Worm (Caenorhabditis elegans): ENCODE data around the gene dli-1.
A peak's percentile ranks its signal among the peaks of the same experiment; 100 is the strongest.

The dli-1 gene

ce11 chrIV:13080861-13081260 lies 17.7 kb downstream of the dli-1 start:
- peak; percentile 31 for TF ChIP-seq ama-1 (optimal IDR thresholded peaks at IDR 0.05)
- TF ChIP-seq ama-1 (GFP tag; optimal IDR thresholded peaks at IDR 0.05): no peak
- 0 out of 2 replicates have a peak, but pooled peaks have one; percentile 6 for TF ChIP-seq madf-6 (GFP tag; IDR thresholded peaks at IDR 0.05)
- peak; percentile 40 for TF ChIP-seq repo-1 (tag; optimal IDR thresholded peaks at IDR 0.05)
- no peak for TF ChIP-seq attf-6 (GFP tag; IDR thresholded peaks at IDR 0.05)

ce11 chrIV:13080185-13080584 lies 18.4 kb downstream of the dli-1 start:
- TF ChIP-seq ceh-100 (GFP tag; IDR thresholded peaks at IDR 0.05) (no peak), sdz-38 (tag; optimal IDR thresholded peaks at IDR 0.05) (no peak), nfya-2 (GFP tag; IDR thresholded peaks at IDR 0.05) (no peak), fkh-3 (tag; optimal IDR thresholded peaks at IDR 0.05) (no peak), pbrm-1 (GFP tag; IDR thresholded peaks at IDR 0.05) (no peak), gei-17 (GFP tag; optimal IDR thresholded peaks at IDR 0.05) (no peak), ceh-79 (tag; optimal IDR thresholded peaks at IDR 0.05) (no peak), Y56A3A.18 (GFP tag; IDR thresholded peaks at IDR 0.05) (no peak), chd-7 (tag; optimal IDR thresholded peaks at IDR 0.05) (no peak), B0336.3 (GFP tag; IDR thresholded peaks at IDR 0.05) (no peak), unc-62 (GFP tag; optimal IDR thresholded peaks at IDR 0.05) (no peak), repo-1 (tag; optimal IDR thresholded peaks at IDR 0.05) (no peak), akir-1 (GFP tag; optimal IDR thresholded peaks at IDR 0.05) (no peak), mes-4 (tag; optimal IDR thresholded peaks at IDR 0.05) (no peak)

- TF ChIP-seq ztf-28 (GFP tag; IDR thresholded peaks at IDR 0.05) (no peak), mel-28 (tag; optimal IDR thresholded peaks at IDR 0.05; ENCODE audit: borderline replicate concordance) (no peak), F37B4.10 (GFP tag; IDR thresholded peaks at IDR 0.05) (no peak), nhr-120 (GFP tag; IDR thresholded peaks at IDR 0.05) (no peak), cebp-1 (GFP tag; IDR thresholded peaks at IDR 0.05) (no peak), cebp-1 (tag; optimal IDR thresholded peaks at IDR 0.05) (peak; percentile 24), bed-1 (GFP tag; IDR thresholded peaks at IDR 0.05) (no peak), dpl-1 (GFP tag; optimal IDR thresholded peaks at IDR 0.05) (no peak), cebp-2 (GFP tag; IDR thresholded peaks at IDR 0.05) (0 out of 2 replicates have a peak, but pooled peaks have one; percentile 38), ceh-27 (GFP tag; optimal IDR thresholded peaks at IDR 0.05) (peak; percentile 36), ztf-18 (tag; optimal IDR thresholded peaks at IDR 0.05) (no peak), ztf-26 (tag; optimal IDR thresholded peaks at IDR 0.05) (peak; percentile 38)
These were observed 19.5 kb downstream of the dli-1 start, which contains the start of gene C39E9.8 for ce11 chrIV:13079119-13079518. Gene C39E9.8, plus strand, starts transcription at chrIV:13079446.

- TF ChIP-seq tbp1 (GFP tag; optimal IDR thresholded peaks at IDR 0.05): no peak
- no peak for TF ChIP-seq dox-1 (GFP tag; IDR thresholded peaks at IDR 0.05)
- no peak for TF ChIP-seq nfya-2 (GFP tag; IDR thresholded peaks at IDR 0.05)
- no peak for TF ChIP-seq sea-2 (GFP tag; IDR thresholded peaks at IDR 0.05)
- TF ChIP-seq let-526 (GFP tag; IDR thresholded peaks at IDR 0.05): no peak
- TF ChIP-seq nfya-1 (tag; optimal IDR thresholded peaks at IDR 0.05; ENCODE audit: borderline replicate concordance, insufficient read depth): no peak
- no peak for TF ChIP-seq ceh-58 (GFP tag; IDR thresholded peaks at IDR 0.05)
- TF ChIP-seq F57C9.4 (tag; optimal IDR thresholded peaks at IDR 0.05): no peak
These were observed 20.2 kb downstream of the dli-1 start for ce11 chrIV:13078342-13078741.

All from whole organism, young adult.